Fruit fly (Drosophila melanogaster) whole organism: ENCODE results near the gene Pax.

Source experiments
- CG8478 ChIP-seq: fragments of >200 bp; optimal IDR thresholded peaks from 2 replicates; lab custom pipeline; 2018; ENCODE audit warnings: inconsistent platforms
- Dll ChIP-seq: fragments of >200 bp; optimal IDR thresholded peaks from 2 replicates; lab custom pipeline; 2017
- pan ChIP-seq: fragments of >200 bp; optimal IDR thresholded peaks from 2 replicates; lab custom pipeline; 2017

DNA sequence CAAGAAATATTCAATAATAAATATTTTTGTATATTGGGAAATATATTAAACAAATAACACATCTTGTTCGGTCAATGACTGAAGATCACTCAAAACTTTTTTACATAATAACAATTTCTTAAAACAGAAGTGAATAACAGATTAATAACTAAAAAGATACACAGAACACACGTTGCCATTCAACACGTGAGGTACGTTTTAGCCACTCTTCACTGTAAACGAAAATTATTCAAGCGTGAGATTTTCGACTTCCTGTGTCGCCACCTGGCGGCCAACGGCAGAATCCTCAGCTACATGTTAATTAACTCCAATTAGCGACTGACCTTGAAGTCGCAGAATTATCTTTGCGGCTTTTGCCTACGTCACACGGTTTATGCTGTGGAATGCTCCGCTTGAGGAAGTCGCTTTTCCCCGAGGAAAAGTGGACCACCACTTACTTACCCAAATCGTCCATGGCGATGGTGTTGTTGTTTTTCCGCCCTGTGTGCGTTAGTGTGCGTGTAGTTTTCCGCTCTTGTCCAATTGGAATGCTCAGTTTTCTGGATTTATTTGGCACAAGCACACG is 549 bp downstream of the Pax start:
- TF ChIP-seq Dll (lab: Kevin White, UChicago) (no peak), pan (peak; percentile 53), CG8478 (lab: Kevin White, UChicago) (no peak)
